Worm (Caenorhabditis elegans) whole organism, dauer: ENCODE measurements around the gene F38A5.2.

Source experiments
- unc-62 ChIP-seq: sonication (generic microtip); optimal IDR thresholded peaks from 2 replicates; lab custom pipeline; 2017; ENCODE audit warnings: missing biosample characterization, missing genetic modification reagents, missing genetic modification characterization

Gene F38A5.2

ce11 chrIV:6585397-6585921, at the start of gene F38A5.2, which contains the start of gene dnj-11:
TSS of gene F38A5.2 (minus strand) at chrIV:6585400.
TSS of gene dnj-11 (plus strand) at chrIV:6585871.
- no peak for TF ChIP-seq unc-62 (GFP tag; lab: Kevin White, UChicago)

ce11 chrIV:6634789-6635188, 49.6 kb upstream of the F38A5.2 start, which contains the start of gene metl-13:
TSS of gene metl-13 (plus strand) at chrIV:6635089.
- TF ChIP-seq unc-62 (GFP tag; lab: Kevin White, UChicago) = no peak

- TF ChIP-seq unc-62 (GFP tag; lab: Kevin White, UChicago) = no peak
These were observed 46.6 kb upstream of the F38A5.2 start, which contains the start of the genes cest-5.1 and C01B10.9 for ce11 chrIV:6631704-6632272. TSS of gene cest-5.1 (minus strand) at chrIV:6631754. TSS of gene C01B10.9 (plus strand) at chrIV:6632222.

ce11 chrIV:6627798-6628197, 42.6 kb upstream of the F38A5.2 start, which contains the start of gene cest-5.2:
TSS of gene cest-5.2 (minus strand) at chrIV:6627925.
- TF ChIP-seq unc-62 (GFP tag; lab: Kevin White, UChicago) = no peak

- no peak for TF ChIP-seq unc-62 (GFP tag; lab: Kevin White, UChicago)
These were observed 38.2 kb upstream of the F38A5.2 start, which contains the start of gene C01B10.44 for ce11 chrIV:6623390-6623789. TSS of gene C01B10.44 (plus strand) at chrIV:6623690.

- no peak for TF ChIP-seq unc-62 (GFP tag; lab: Kevin White, UChicago)
These were observed 36.9 kb upstream of the F38A5.2 start for ce11 chrIV:6622142-6622541.

ce11 chrIV:6621252-6621651, 36.1 kb upstream of the F38A5.2 start, which contains the start of gene C01B10.3:
TSS of gene C01B10.3 (minus strand) at chrIV:6621352.
- TF ChIP-seq unc-62 (GFP tag; lab: Kevin White, UChicago) = no peak

- TF ChIP-seq unc-62 (GFP tag; lab: Kevin White, UChicago) = no peak
These were observed 33.4 kb upstream of the F38A5.2 start for ce11 chrIV:6618607-6619006.

- TF ChIP-seq unc-62 (GFP tag; lab: Kevin White, UChicago) = no peak
These were observed 28.1 kb upstream of the F38A5.2 start, which contains the start of gene drh-1 for ce11 chrIV:6613296-6613695. TSS of gene drh-1 (minus strand) at chrIV:6613353.

ce11 chrIV:6607059-6607458, 21.9 kb upstream of the F38A5.2 start:
- no peak for TF ChIP-seq unc-62 (GFP tag; lab: Kevin White, UChicago)

- TF ChIP-seq unc-62 (GFP tag; lab: Kevin White, UChicago) = no peak
These were observed 21.4 kb upstream of the F38A5.2 start for ce11 chrIV:6606587-6606986.

ce11 chrIV:6605863-6606262, 20.7 kb upstream of the F38A5.2 start, which contains the start of gene nstp-2:
TSS of gene nstp-2 (minus strand) at chrIV:6606188.
- TF ChIP-seq unc-62 (GFP tag; lab: Kevin White, UChicago) = no peak

ce11 chrIV:6603549-6603948, 18.3 kb upstream of the F38A5.2 start:
- TF ChIP-seq unc-62 (GFP tag; lab: Kevin White, UChicago) = no peak

- no peak for TF ChIP-seq unc-62 (GFP tag; lab: Kevin White, UChicago)
These were observed 17.2 kb upstream of the F38A5.2 start, which contains the start of gene F15B10.3 for ce11 chrIV:6602376-6602775. TSS of gene F15B10.3 (plus strand) at chrIV:6602676.

ce11 chrIV:6601213-6601724, 16.1 kb upstream of the F38A5.2 start, which contains the start of gene sup-36:
TSS of gene sup-36 (plus strand) at chrIV:6601674.
- no peak for TF ChIP-seq unc-62 (GFP tag; lab: Kevin White, UChicago)

- TF ChIP-seq unc-62 (GFP tag; lab: Kevin White, UChicago) = no peak
These were observed 14.2 kb upstream of the F38A5.2 start, which contains the start of gene F38A5.8 for ce11 chrIV:6599447-6599846. TSS of gene F38A5.8 (plus strand) at chrIV:6599747.
